Fruit fly (Drosophila melanogaster) Kc167 (cell line): ENCODE results near the gene Mur2B.

ENCODE experiments used
- Myc ChIP-seq: fragments of >200 bp; optimal IDR thresholded peaks from 2 replicates; lab custom pipeline; 2017; ENCODE audit warnings: missing external identifiers
- Sin3A ChIP-seq: fragments of >200 bp; optimal IDR thresholded peaks from 2 replicates; lab custom pipeline; 2018; ENCODE audit warnings: missing external identifiers
- h ChIP-seq: fragments of >200 bp; optimal IDR thresholded peaks from 3 replicates; lab custom pipeline; 2018; ENCODE audit warnings: missing external identifiers
- insv ChIP-seq: fragments of >200 bp; optimal IDR thresholded peaks from 3 replicates; lab custom pipeline; 2018; ENCODE audit warnings: missing external identifiers
- psq ChIP-seq: fragments of >200 bp; optimal IDR thresholded peaks from 2 replicates; lab custom pipeline; 2017; ENCODE audit warnings: missing external identifiers
- ttk ChIP-seq: sonication (Bioruptor generic); optimal IDR thresholded peaks from 2 replicates; lab custom pipeline; 2017; ENCODE audit warnings: missing external identifiers

dm6 chrX:1508241-1508823 is 160.3 kb downstream of the Mur2B start:
- TF ChIP-seq ttk (lab: Kevin White, UChicago) = no peak
- no peak for TF ChIP-seq Sin3A
- no peak for TF ChIP-seq Myc
- no peak for TF ChIP-seq psq (lab: Kevin White, UChicago)
- TF ChIP-seq insv = no peak
- no peak for TF ChIP-seq h (lab: Kevin White, UChicago)
